Worm (Caenorhabditis elegans) whole organism, L2 larva: Measurements from ENCODE around the gene rpn-2.

Source experiments
- ama-1 ChIP-seq: fragments of 150-350 bp; optimal IDR thresholded peaks from 2 replicates; lab custom pipeline; 2018; ENCODE audit warnings: inconsistent platforms
- ceh-82 ChIP-seq: fragments of 150-350 bp; optimal IDR thresholded peaks from 2 replicates; lab custom pipeline; 2014; ENCODE audit warnings: missing biosample characterization, missing genetic modification characterization
- egl-27 ChIP-seq: sonication (generic microtip); optimal IDR thresholded peaks from 3 replicates; lab custom pipeline; 2017; ENCODE audit warnings: missing biosample characterization, missing genetic modification reagents, missing genetic modification characterization
- elt-3 ChIP-seq: sonication (generic microtip); optimal IDR thresholded peaks from 2 replicates; lab custom pipeline; 2017; ENCODE audit warnings: missing biosample characterization, missing genetic modification characterization
- fos-1 ChIP-seq: fragments of 150-350 bp; optimal IDR thresholded peaks from 2 replicates; lab custom pipeline; 2014; ENCODE audit warnings: missing biosample characterization, missing genetic modification characterization
- lin-39 ChIP-seq: fragments of 150-350 bp; optimal IDR thresholded peaks from 2 replicates; lab custom pipeline; 2014; ENCODE audit warnings: missing biosample characterization, missing genetic modification reagents, missing genetic modification characterization
- nhr-12 ChIP-seq: fragments of 150-350 bp; optimal IDR thresholded peaks from 2 replicates; lab custom pipeline; 2014; ENCODE audit warnings: missing biosample characterization, missing genetic modification characterization
- nhr-237 ChIP-seq: fragments of 150-350 bp; optimal IDR thresholded peaks from 2 replicates; lab custom pipeline; 2014; ENCODE audit warnings: missing biosample characterization, missing genetic modification characterization
- nhr-25 ChIP-seq: fragments of 150-350 bp; sonication (generic microtip); optimal IDR thresholded peaks from 3 replicates; lab custom pipeline; 2014; ENCODE audit warnings: missing biosample characterization, missing genetic modification characterization
- unc-39 ChIP-seq: fragments of 150-350 bp; optimal IDR thresholded peaks from 2 replicates; lab custom pipeline; 2014; ENCODE audit warnings: missing biosample characterization, missing genetic modification characterization
- ztf-4 ChIP-seq: fragments of 150-350 bp; optimal IDR thresholded peaks from 2 replicates; lab custom pipeline; 2014; ENCODE audit warnings: missing biosample characterization, missing genetic modification characterization

- no peak for TF ChIP-seq unc-39 (tag; lab: Kevin White, UChicago)
- no peak for TF ChIP-seq elt-3
- TF ChIP-seq nhr-12 (tag; lab: Kevin White, UChicago), result no peak
- TF ChIP-seq lin-39 (tag; lab: Kevin White, UChicago), result no peak
- TF ChIP-seq nhr-237 (tag; lab: Kevin White, UChicago), result no peak
- TF ChIP-seq ama-1, result no peak
- TF ChIP-seq fos-1 (tag; lab: Kevin White, UChicago), result no peak
- no peak for TF ChIP-seq ceh-82
- TF ChIP-seq nhr-25 (tag; lab: Kevin White, UChicago), result no peak
- TF ChIP-seq egl-27 (tag; lab: Kevin White, UChicago), result no peak
- TF ChIP-seq ztf-4 (tag; lab: Kevin White, UChicago), result no peak
These were observed 8.1 kb downstream of the rpn-2 start for ce11 chrIII:6207046-6207445.
